Fruit fly (Drosophila melanogaster): Measurements from ENCODE around the gene CG14877.

The CG14877 gene

DNA sequence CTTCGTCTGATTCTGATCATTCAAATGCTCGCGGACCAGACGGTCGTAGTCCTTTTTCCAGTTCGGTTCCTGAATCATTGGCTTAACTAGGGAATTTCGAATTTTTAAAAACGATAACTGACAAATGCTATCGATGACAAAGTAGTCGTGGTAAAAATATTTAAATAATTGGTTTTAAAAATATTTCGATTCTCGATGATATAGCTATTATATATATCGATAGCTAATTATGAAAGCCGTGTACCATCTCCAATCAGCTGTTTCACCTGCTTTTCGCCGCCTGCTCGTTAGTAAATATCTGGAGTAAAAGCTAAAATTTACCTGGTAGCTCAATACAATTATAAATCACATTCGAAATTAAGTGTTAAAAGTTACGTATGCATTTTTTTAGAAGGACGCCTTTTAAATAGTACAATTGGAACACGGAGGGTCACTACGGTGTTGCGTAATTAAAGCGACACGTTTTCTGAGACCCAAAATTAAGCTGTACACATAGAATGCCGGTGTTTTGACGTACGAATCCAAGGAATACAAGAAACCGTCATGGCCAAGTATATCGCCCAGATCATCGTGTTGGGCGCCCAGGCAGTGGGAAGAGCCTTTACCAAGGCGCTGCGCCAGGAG lies 37.8 kb upstream of the CG14877 start, which contains the start of the genes CG5478 and blp (continued):
- TF ChIP-seq CG5180 (GFP tag; optimal IDR thresholded peaks at IDR 0.05) (no peak), MESR4 (GFP tag; optimal IDR thresholded peaks at IDR 0.05) (peak; percentile 40), cas (GFP tag; IDR thresholded peaks at IDR 0.05) (no peak), Doc2 (GFP tag; IDR thresholded peaks at IDR 0.05) (no peak), unpg (GFP tag; optimal IDR thresholded peaks at IDR 0.05) (no peak), CkIIα-i1 (GFP tag; IDR thresholded peaks at IDR 0.05) (no peak), CG2875 (GFP tag; optimal IDR thresholded peaks at IDR 0.05) (no peak), HLH4C (GFP tag; IDR thresholded peaks at IDR 0.05; ENCODE audit: partially characterized antibody) (peak; percentile 96), kni (GFP tag; optimal IDR thresholded peaks at IDR 0.05) (peak; percentile 26), CG9609 (GFP tag; optimal IDR thresholded peaks at IDR 0.05) (no peak), ap (GFP tag; IDR thresholded peaks at IDR 0.05) (no peak), az2 (GFP tag; optimal IDR thresholded peaks at IDR 0.05) (no peak), CG6765 (GFP tag; optimal IDR thresholded peaks at IDR 0.05) (no peak), hb (GFP tag; IDR thresholded peaks at IDR 0.05; ENCODE audit: partially characterized antibody) (peak; percentile 94), caup (GFP tag; optimal IDR thresholded peaks at IDR 0.05; ENCODE audit: severe bottlenecking) (no peak), trem (tag; optimal IDR thresholded peaks at IDR 0.05) (peak; percentile 49), br (optimal IDR thresholded peaks at IDR 0.05) (no peak), CG10267 (tag; optimal IDR thresholded peaks at IDR 0.05) (peak; percentile 27), Opbp (GFP tag; IDR thresholded peaks at IDR 0.05; ENCODE audit: partially characterized antibody) (peak; percentile 88), Hr51 (GFP tag; optimal IDR thresholded peaks at IDR 0.05) (no peak), crol (GFP tag; IDR thresholded peaks at IDR 0.05) (no peak), Pdp1 (GFP tag; optimal IDR thresholded peaks at IDR 0.05) (peak in 1 of 2 experiments; percentile 97), CG7987 (GFP tag; optimal IDR thresholded peaks at IDR 0.05) (no peak), nau (GFP tag; optimal IDR thresholded peaks at IDR 0.05) (no peak), odd (GFP tag; optimal IDR thresholded peaks at IDR 0.05) (no peak), CG6854 (GFP tag; optimal IDR thresholded peaks at IDR 0.05) (no peak), H15 (GFP tag; IDR thresholded peaks at IDR 0.05) (no peak), Fer3 (tag; optimal IDR thresholded peaks at IDR 0.05) (no peak), Camta (GFP tag; optimal IDR thresholded peaks at IDR 0.05) (no peak), CG7357 (GFP tag; IDR thresholded peaks at IDR 0.05) (no peak), mld (GFP tag; IDR thresholded peaks at IDR 0.05; ENCODE audit: partially characterized antibody) (peak; percentile 66; the same call in 2 of the 3 replicates), CG15479 (GFP tag; optimal IDR thresholded peaks at IDR 0.05) (no peak), CG1603 (tag; optimal IDR thresholded peaks at IDR 0.05) (peak; percentile 31), CG9437 (GFP tag; optimal IDR thresholded peaks at IDR 0.05) (no peak), otp (GFP tag; IDR thresholded peaks at IDR 0.05) (no peak), gsb-n (tag; optimal IDR thresholded peaks at IDR 0.05) (no peak), tap (tag; optimal IDR thresholded peaks at IDR 0.05) (no peak), knrl (GFP tag; IDR thresholded peaks at IDR 0.05; ENCODE audit: partially characterized antibody) (peak; percentile 78), jing (GFP tag; optimal IDR thresholded peaks at IDR 0.05) (no peak), CTCF (GFP tag; optimal IDR thresholded peaks at IDR 0.05) (no peak), CG4617 (GFP tag; optimal IDR thresholded peaks at IDR 0.05; ENCODE audit: borderline replicate concordance) (no peak), Dfd (GFP tag; optimal IDR thresholded peaks at IDR 0.05) (no peak), CG8765 (GFP tag; IDR thresholded peaks at IDR 0.05) (no peak), D19B (GFP tag; optimal IDR thresholded peaks at IDR 0.05) (no peak), Hr78 (GFP tag; optimal IDR thresholded peaks at IDR 0.05) (no peak), Hmr (GFP tag; optimal IDR thresholded peaks at IDR 0.05) (no peak), Taf1 (GFP tag; IDR thresholded peaks at IDR 0.05) (no peak), CG42726 (GFP tag; IDR thresholded peaks at IDR 0.05; ENCODE audit: partially characterized antibody) (peak; percentile 33; the same call in 1 of the 2 replicates), CG2129 (GFP tag; IDR thresholded peaks at IDR 0.05; ENCODE audit: partially characterized antibody) (peak; percentile 69)
